Worm (Caenorhabditis elegans) whole organism, midembryonic: ENCODE measurements around the gene ift-139.

ENCODE experiments used
- T22C8.4 ChIP-seq: fragments of 200-800 bp; sonication (Bioruptor generic); IDR thresholded peaks from 2 replicates; pipeline ENCODE4 v1.3.6; 2022; ENCODE audit warnings: missing genetic modification characterization, missing compliant biosample characterization
- flt-1 ChIP-seq: fragments of 200-800 bp; sonication (Bioruptor generic); IDR thresholded peaks from 2 replicates; pipeline ENCODE4 v1.3.6; 2022; ENCODE audit warnings: missing genetic modification characterization, missing compliant biosample characterization
- med-1 ChIP-seq: sonication (generic microtip); optimal IDR thresholded peaks from 2 replicates; lab custom pipeline; 2017; ENCODE audit warnings: missing genetic modification characterization, mild to moderate bottlenecking, missing compliant biosample characterization, antibody characterized with exemption, missing genetic modification reagents; ENCODE audit not compliant: insufficient read depth
- ref-1 ChIP-seq: fragments of 200-800 bp; sonication (Bioruptor generic); conservative IDR thresholded peaks from 2 replicates; pipeline ENCODE4 v1.3.6; 2022; ENCODE audit warnings: missing genetic modification reagents, missing genetic modification characterization, missing compliant biosample characterization

ce11 chrIII:5999629-6000028 is 39.6 kb downstream of the ift-139 start:
- TF ChIP-seq flt-1 (GFP tag; lab: Robert Waterston, UW): no peak
- TF ChIP-seq ref-1 (GFP tag; lab: Robert Waterston, UW): no peak
- TF ChIP-seq med-1 (GFP tag; lab: Kevin White, UChicago): no peak
- TF ChIP-seq T22C8.4 (GFP tag; lab: Robert Waterston, UW): no peak
